Worm (Caenorhabditis elegans) whole organism, dauer: ENCODE results near the gene acc-1.
"Not testable (repeated sequence)": the region's sequence is repeated elsewhere in the genome, so short reads cannot be mapped to it uniquely, and the experiment has no call there.

Experiments used
- unc-62 ChIP-seq: sonication (generic microtip); optimal IDR thresholded peaks from 2 replicates; lab custom pipeline; 2017; ENCODE audit warnings: missing biosample characterization, missing genetic modification reagents, missing genetic modification characterization

The acc-1 gene

ce11 chrIV:9672434-9672833, 14.6 kb downstream of the acc-1 start:
- no peak for TF ChIP-seq unc-62

DNA sequence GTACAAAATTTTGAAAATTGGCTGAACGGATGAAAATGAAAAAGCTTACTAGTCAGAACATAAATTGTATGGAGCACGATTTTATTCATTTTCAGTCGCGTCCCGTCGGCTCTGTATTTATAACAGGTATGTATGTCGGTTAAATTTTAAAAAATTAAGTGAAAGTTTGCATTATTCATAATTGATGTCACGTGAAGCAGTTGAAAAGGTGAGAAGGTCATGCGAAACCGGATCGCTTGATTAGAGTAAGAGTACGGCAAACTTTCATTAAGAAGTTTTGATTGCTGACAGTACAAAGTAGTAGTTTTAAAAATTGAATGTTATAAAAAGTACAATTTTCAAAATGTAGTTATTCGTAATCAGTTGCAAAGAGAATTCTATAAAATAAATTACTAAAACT, 15.4 kb downstream of the acc-1 start:
- no peak for TF ChIP-seq unc-62

ce11 chrIV:9673683-9674336, 16.0 kb downstream of the acc-1 start:
- TF ChIP-seq unc-62 = no peak

- TF ChIP-seq unc-62 = no peak
Observed at ce11 chrIV:9675572-9675971, 17.7 kb downstream of the acc-1 start, which contains the start of gene nhr-34. nhr-34 (minus strand) TSS chrIV:9675672.

DNA sequence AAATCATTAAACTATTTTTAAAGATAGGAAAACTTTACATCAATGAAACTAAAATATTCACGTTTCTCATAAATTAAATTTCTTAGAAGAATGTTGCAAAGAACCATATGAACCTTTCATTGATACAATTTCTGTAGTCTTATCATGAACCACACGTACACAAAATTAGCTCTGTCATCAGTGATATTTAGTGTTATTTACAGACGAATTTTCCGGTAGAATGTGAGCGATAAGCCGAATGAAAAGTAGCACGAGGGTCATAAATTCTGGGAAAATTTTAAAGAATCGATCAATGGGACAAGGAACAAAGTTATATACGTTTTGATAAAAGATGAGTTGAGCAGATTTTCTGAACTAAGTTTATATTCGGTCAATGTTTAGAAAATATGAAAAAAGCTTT, 18.7 kb downstream of the acc-1 start:
- no peak for TF ChIP-seq unc-62

DNA sequence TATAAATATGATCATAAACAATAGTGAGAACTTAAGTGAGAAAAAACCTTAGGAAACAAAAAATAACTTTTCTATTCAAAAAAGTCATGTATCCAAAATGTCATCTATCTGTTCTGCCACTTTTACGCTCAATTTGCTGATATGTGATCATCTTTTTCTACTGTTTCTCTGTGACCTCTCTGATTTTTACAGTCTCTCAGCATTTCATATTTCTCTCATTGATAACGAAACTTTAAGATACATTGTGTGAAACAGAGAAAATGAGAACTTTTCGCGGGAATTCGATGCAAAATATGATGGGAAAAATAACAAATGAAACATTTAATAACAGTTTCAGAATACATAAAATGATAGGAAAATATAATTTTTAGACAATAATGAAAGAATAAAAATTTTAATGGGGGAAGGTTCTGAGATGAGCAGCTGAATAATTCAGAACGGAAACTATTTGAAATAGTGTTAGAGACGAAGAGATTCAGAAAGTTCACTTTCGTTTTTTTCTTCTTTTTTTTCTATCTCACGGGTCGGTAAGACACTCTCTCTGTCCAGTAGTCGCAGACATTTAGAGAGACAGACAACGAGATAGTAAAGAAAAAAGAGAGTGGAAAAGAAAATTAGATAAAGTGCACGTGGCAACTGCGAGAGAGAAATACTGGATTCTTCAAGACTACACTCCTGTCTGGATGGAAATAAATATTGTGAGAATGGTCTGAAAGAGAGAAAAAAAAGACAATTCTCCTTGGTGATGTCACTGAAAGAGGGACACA, 19.6 kb downstream of the acc-1 start:
- TF ChIP-seq unc-62 = no peak

DNA sequence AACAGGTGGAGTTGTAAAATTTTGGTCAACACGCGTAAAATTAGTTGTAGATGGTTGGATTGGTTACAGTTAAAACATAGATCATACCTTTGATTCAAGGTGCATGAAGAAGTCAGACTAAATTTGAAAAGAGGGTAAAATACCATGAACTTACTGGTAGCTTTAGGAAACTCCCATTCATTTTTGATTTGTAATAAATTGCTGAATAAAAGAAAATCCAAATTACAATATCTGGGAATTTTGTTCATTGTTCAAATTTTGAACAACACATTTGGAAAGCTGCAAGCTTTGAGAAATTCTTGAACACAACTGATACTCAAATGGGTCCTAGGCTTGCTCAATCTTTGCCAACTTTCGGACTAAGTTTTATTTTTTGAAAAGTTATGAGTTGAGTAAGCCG, 20.2 kb downstream of the acc-1 start:
- no peak for TF ChIP-seq unc-62

DNA sequence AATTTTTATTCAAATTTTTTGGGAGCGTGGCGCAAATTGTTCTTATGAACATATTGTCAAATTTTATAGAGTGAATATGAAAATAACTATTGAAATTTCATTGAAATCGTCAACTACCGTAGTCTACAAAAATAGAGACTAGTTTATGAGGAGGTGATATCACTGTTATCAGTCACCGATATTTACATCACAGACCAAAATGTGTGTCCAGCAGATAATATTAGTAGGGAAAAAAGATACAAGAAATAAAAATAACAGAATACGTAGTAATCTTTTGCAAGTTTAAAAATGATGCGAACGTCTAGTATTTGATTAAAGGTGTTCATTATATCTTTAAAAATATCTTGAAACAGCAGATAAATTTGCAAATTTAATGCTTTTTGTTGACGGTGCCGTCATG, 21.4 kb downstream of the acc-1 start:
- TF ChIP-seq unc-62 = no peak

- TF ChIP-seq unc-62 = no peak
Observed at ce11 chrIV:9680841-9681240, 23.0 kb downstream of the acc-1 start, which contains the start of gene ins-8. ins-8 (minus strand) TSS chrIV:9680941.

ce11 chrIV:9682514-9682913, 24.7 kb downstream of the acc-1 start, which contains the start of gene ins-7:
ins-7 (minus strand) TSS chrIV:9682845.
- TF ChIP-seq unc-62 = no peak

DNA sequence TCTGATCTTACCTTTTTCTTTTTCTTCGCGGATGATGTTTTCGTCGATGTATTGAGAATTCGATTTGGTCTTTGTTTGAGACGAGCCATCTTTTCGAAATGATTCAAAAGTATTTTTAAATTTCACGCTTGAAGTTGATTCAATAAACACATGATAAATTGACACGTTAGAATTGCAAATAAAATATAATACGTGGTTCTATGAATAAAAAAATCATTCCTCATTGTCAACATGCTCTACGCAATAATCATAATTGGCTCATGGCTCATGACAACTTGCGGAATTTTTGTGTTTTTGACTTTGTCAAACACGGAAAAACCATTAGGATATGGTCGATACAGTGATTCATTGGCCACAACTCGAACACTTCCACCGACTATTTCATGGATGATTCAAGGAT, 25.6 kb downstream of the acc-1 start, which contains the start of the genes htas-1 and ZK1251.3:
htas-1 (minus strand) TSS at position 101 of the 400 bp plus-strand sequence.
ZK1251.3 (plus strand) TSS at position 226 of the 400 bp plus-strand sequence.
- no peak for TF ChIP-seq unc-62

ce11 chrIV:9688715-9689114, 30.9 kb downstream of the acc-1 start, which contains the start of gene msp-76:
msp-76 (plus strand) TSS chrIV:9689015.
- TF ChIP-seq unc-62 = not testable (repeated sequence)

DNA sequence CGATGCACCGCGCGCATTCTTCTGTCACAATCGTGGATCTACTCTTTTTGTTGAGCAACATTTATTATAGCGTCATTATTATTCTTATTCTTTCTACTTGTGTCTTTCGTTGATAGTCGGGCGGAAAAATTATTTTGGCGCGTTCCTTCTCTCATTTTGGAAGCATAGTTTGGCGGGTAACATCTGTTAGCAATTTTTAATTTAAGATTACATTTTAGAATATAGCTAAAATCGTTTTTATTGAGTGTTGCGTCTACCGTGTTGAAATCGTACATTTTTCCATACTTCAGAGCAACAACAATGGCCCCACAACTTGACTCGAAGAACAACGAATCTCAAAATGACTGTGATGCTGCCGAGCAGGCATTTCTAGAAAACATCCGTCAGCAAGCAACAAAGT, 32.8 kb downstream of the acc-1 start, which contains the start of gene sdz-36:
sdz-36 (plus strand) TSS at position 301 of the 400 bp plus-strand sequence.
- TF ChIP-seq unc-62 = no peak

ce11 chrIV:9692874-9693273, 35.0 kb downstream of the acc-1 start, which contains the start of gene twk-9:
twk-9 (plus strand) TSS chrIV:9693174.
- no peak for TF ChIP-seq unc-62

ce11 chrIV:9696513-9696912, 38.7 kb downstream of the acc-1 start:
- no peak for TF ChIP-seq unc-62

DNA sequence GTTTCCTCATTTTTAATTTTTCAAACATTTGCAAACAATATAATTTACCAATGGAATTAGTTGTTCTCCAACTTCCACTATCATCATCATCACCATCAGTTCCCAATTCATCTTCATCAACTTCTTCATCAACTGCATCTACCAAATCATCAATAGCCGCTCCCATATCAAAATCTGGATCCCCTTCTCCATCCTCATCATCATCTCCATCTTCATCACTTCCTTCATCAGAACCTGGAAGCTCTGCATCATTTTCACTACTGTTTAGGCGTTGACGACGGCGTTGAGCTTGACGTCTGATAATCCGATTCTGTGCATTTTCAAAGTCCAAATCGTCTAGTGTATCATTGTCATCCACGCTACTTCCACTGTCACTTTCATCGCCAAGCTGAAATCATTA, 40.0 kb downstream of the acc-1 start:
- no peak for TF ChIP-seq unc-62

ce11 chrIV:9699062-9699461, 41.2 kb downstream of the acc-1 start:
- no peak for TF ChIP-seq unc-62
